Worm (Caenorhabditis elegans): ENCODE data around the gene F22F7.3.

ce11 chrV:2156830-2157229 lies 46.4 kb downstream of the F22F7.3 start, which contains the start of gene srbc-22:
- TF ChIP-seq pat-9 (tag; optimal IDR thresholded peaks at IDR 0.05) (no peak), ceh-34 (tag; optimal IDR thresholded peaks at IDR 0.05) (no peak), ceh-45 (GFP tag; IDR thresholded peaks at IDR 0.05) (no peak), nhr-232 (tag; optimal IDR thresholded peaks at IDR 0.05) (no peak)

Data from whole organism, late embryonic.